Worm (Caenorhabditis elegans): ENCODE measurements around the gene F43C9.1.

Gene F43C9.1

DNA sequence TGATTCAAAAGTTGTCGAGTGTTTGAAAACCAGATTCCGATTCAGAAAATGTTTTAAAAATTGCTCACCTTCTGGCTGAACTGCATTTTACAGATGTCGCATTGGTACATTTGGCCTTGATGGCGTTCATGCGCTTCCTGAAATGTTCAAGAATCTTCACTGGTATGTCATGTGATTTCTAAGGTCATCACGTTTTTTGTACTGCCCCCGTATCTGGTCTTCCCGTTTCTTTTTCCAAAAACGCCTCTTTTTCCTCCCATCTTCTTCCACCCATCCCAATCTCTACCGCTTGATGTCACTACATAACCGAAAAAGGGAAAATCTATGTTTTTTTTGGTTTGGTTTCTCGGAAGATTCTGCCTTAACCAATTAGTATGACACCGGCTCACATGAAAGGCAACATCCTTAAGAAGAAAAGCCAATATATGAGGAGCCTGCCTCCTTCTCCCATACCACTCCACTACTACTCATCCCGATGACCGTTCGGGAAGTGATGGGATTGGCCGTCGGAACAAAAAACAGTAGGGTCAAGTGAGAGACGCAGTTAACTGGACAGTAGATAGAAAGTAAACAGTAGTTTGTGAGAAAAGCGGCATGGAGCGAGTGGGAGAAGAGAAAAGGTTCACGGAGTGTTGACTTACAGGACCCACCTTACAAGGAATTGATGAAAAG lies 16.8 kb downstream of the F43C9.1 start (continued):
- no peak for TF ChIP-seq unc-62 (GFP tag; optimal IDR thresholded peaks at IDR 0.05)
- peak; percentile 58 for TF ChIP-seq nhr-20 (tag; optimal IDR thresholded peaks at IDR 0.05)
- TF ChIP-seq ceh-88 (GFP tag; IDR thresholded peaks at IDR 0.05): no peak
- TF ChIP-seq zip-4 (GFP tag; optimal IDR thresholded peaks at IDR 0.05): no peak
- no peak for TF ChIP-seq egl-13 (tag; optimal IDR thresholded peaks at IDR 0.05)
- no peak for TF ChIP-seq nhr-76 (tag; optimal IDR thresholded peaks at IDR 0.05)
- no peak for TF ChIP-seq Y116A8C.19 (tag; optimal IDR thresholded peaks at IDR 0.05; ENCODE audit: borderline replicate concordance)
- no peak for TF ChIP-seq mef-2 (tag; optimal IDR thresholded peaks at IDR 0.05)
- TF ChIP-seq lin-14 (GFP tag; optimal IDR thresholded peaks at IDR 0.05): peak; percentile 55
- peak in 1 of 3 experiments; percentile 1 for TF ChIP-seq dpl-1 (GFP tag; optimal IDR thresholded peaks at IDR 0.05)
- no peak for TF ChIP-seq fos-1 (tag; optimal IDR thresholded peaks at IDR 0.05)
- no peak for TF ChIP-seq unc-86 (tag; optimal IDR thresholded peaks at IDR 0.05)
- no peak for TF ChIP-seq lir-3 (tag; optimal IDR thresholded peaks at IDR 0.05; ENCODE audit: poor library complexity)
- TF ChIP-seq fkh-8 (tag; optimal IDR thresholded peaks at IDR 0.05): no peak
- no peak for TF ChIP-seq lin-39 (tag; optimal IDR thresholded peaks at IDR 0.05)
- no peak for TF ChIP-seq efl-1 (optimal IDR thresholded peaks at IDR 0.05)
- peak in 1 of 2 experiments; percentile 83 for TF ChIP-seq efl-1 (GFP tag; optimal IDR thresholded peaks at IDR 0.05 in 1 of 2)
- peak in 1 of 2 experiments; percentile 18 for TF ChIP-seq lin-35 (GFP tag; optimal IDR thresholded peaks at IDR 0.05)
- TF ChIP-seq ztf-11 (tag; optimal IDR thresholded peaks at IDR 0.05): no peak
- TF ChIP-seq nhr-90 (tag; optimal IDR thresholded peaks at IDR 0.05; ENCODE audit: poor library complexity): peak; percentile 57
- no peak for TF ChIP-seq ceh-63 (GFP tag; optimal IDR thresholded peaks at IDR 0.05)
- no peak for TF ChIP-seq egl-27 (tag; optimal IDR thresholded peaks at IDR 0.05)
- TF ChIP-seq nhr-84 (tag; optimal IDR thresholded peaks at IDR 0.05): no peak
- TF ChIP-seq F16B12.6 (tag; optimal IDR thresholded peaks at IDR 0.05): no peak
- peak; percentile 5 for TF ChIP-seq nhr-47 (tag; optimal IDR thresholded peaks at IDR 0.05)
- peak in 1 of 2 experiments; percentile 35 for TF ChIP-seq lsy-2 (tag; optimal IDR thresholded peaks at IDR 0.05)
- TF ChIP-seq snpc-4 (tag; optimal IDR thresholded peaks at IDR 0.05): no peak
- no peak; the same call in 1 of the 2 replicates for TF ChIP-seq grh-1 (GFP tag; IDR thresholded peaks at IDR 0.05)
- TF ChIP-seq lin-15B (tag; optimal IDR thresholded peaks at IDR 0.05): no peak
- TF ChIP-seq irx-1 (tag; optimal IDR thresholded peaks at IDR 0.05): no peak
- TF ChIP-seq hpl-2 (GFP tag; optimal IDR thresholded peaks at IDR 0.05): no peak
- peak; percentile 68 for TF ChIP-seq snu-23 (GFP tag; optimal IDR thresholded peaks at IDR 0.05)
- peak; percentile 0 for TF ChIP-seq aha-1 (tag; optimal IDR thresholded peaks at IDR 0.05)
- TF ChIP-seq pqm-1 (tag; optimal IDR thresholded peaks at IDR 0.05): no peak
- TF ChIP-seq xbp-1 (tag; optimal IDR thresholded peaks at IDR 0.05): peak; percentile 17
- peak; percentile 60 for TF ChIP-seq nhr-71 (tag; optimal IDR thresholded peaks at IDR 0.05)
- no peak for TF ChIP-seq nhr-28 (tag; optimal IDR thresholded peaks at IDR 0.05)
- no peak for TF ChIP-seq nhr-237 (tag; optimal IDR thresholded peaks at IDR 0.05)
- no peak for TF ChIP-seq unc-130 (tag; optimal IDR thresholded peaks at IDR 0.05)
- no peak for TF ChIP-seq sox-4 (tag; optimal IDR thresholded peaks at IDR 0.05)
- TF ChIP-seq alr-1 (tag; optimal IDR thresholded peaks at IDR 0.05; ENCODE audit: borderline replicate concordance): no peak
- no peak for TF ChIP-seq ceh-82 (tag; optimal IDR thresholded peaks at IDR 0.05)
- TF ChIP-seq swsn-7 (tag; optimal IDR thresholded peaks at IDR 0.05): no peak
- TF ChIP-seq blmp-1 (tag; optimal IDR thresholded peaks at IDR 0.05): peak; percentile 62
- peak; percentile 42 for TF ChIP-seq lin-13 (GFP tag; optimal IDR thresholded peaks at IDR 0.05)
- no peak for TF ChIP-seq nhr-12 (tag; optimal IDR thresholded peaks at IDR 0.05)
- TF ChIP-seq pag-3 (tag; optimal IDR thresholded peaks at IDR 0.05; ENCODE audit: borderline replicate concordance, insufficient read depth): no peak
- TF ChIP-seq jun-1 (tag; optimal IDR thresholded peaks at IDR 0.05): no peak
- no peak for TF ChIP-seq sptf-1 (tag; optimal IDR thresholded peaks at IDR 0.05)
- no peak for TF ChIP-seq pax-3 (tag; optimal IDR thresholded peaks at IDR 0.05)
- TF ChIP-seq hlh-17 (GFP tag; optimal IDR thresholded peaks at IDR 0.05; ENCODE audit: borderline replicate concordance): no peak
- TF ChIP-seq ceh-8 (GFP tag; optimal IDR thresholded peaks at IDR 0.05): no peak

All from whole organism, L1 larva.